Fruit fly (Drosophila melanogaster) whole organism, embryonic: ENCODE measurements around the gene scpr-A.

ENCODE experiments used
- CG11695 ChIP-seq: fragments of 200-800 bp; sonication (Bioruptor generic); IDR thresholded peaks from 3 replicates; pipeline ENCODE4 v1.3.6; 2022; ENCODE audit warnings: missing biosample characterization, missing genetic modification characterization
- CG30020 ChIP-seq: fragments of 200-800 bp; optimal IDR thresholded peaks from 2 replicates; lab custom pipeline; 2019; ENCODE audit warnings: missing biosample characterization, mild to moderate bottlenecking, missing genetic modification characterization, moderate library complexity
- CG3726 ChIP-seq: fragments of 200-800 bp; sonication (Bioruptor generic); IDR thresholded peaks from 3 replicates; pipeline ENCODE4, ENCODE4 v1.3.6; 2022; ENCODE audit warnings: missing biosample characterization, missing genetic modification characterization
- CG5953 ChIP-seq: fragments of 200-800 bp; sonication (Bioruptor generic); IDR thresholded peaks from 2 replicates; pipeline ENCODE4 v1.3.6; 2022; ENCODE audit warnings: missing biosample characterization, missing genetic modification characterization
- CG8290 ChIP-seq, 3 experiments: fragments of 200-800 bp; sonication (Bioruptor generic); optimal IDR thresholded peaks; 2 replicates each; lab custom pipeline; 2016 to 2019; ENCODE audit warnings: missing biosample characterization in 3 of 3, missing genetic modification characterization in 3 of 3, mild to moderate bottlenecking in 2 of 3, moderate library complexity in 1 of 3
- Fer1 ChIP-seq: fragments of 200-800 bp; sonication (Bioruptor generic); optimal IDR thresholded peaks from 2 replicates; lab custom pipeline; 2017; ENCODE audit warnings: missing biosample characterization, mild to moderate bottlenecking, missing genetic modification characterization
- ara ChIP-seq: fragments of 200-800 bp; sonication (Bioruptor generic); IDR thresholded peaks from 2 replicates; pipeline ENCODE4 v1.3.6; 2022; ENCODE audit warnings: missing biosample characterization, missing genetic modification characterization
- fd3F ChIP-seq: fragments of 200-800 bp; sonication (Bioruptor generic); optimal IDR thresholded peaks from 2 replicates; lab custom pipeline; 2018; ENCODE audit warnings: missing biosample characterization, mild to moderate bottlenecking, missing genetic modification characterization, moderate library complexity
- lilli ChIP-seq: fragments of 200-800 bp; sonication (Bioruptor generic); optimal IDR thresholded peaks from 3 replicates; lab custom pipeline; 2016; ENCODE audit warnings: missing biosample characterization, missing genetic modification characterization
- tio ChIP-seq: fragments of 200-800 bp; sonication (Bioruptor generic); optimal IDR thresholded peaks from 2 replicates; lab custom pipeline; 2017; ENCODE audit warnings: missing biosample characterization, missing genetic modification characterization, inconsistent platforms
- twi ChIP-seq: fragments of 200-800 bp; optimal IDR thresholded peaks from 2 replicates; lab custom pipeline; 2019; ENCODE audit warnings: missing biosample characterization, mild to moderate bottlenecking, missing genetic modification characterization, moderate library complexity

DNA sequence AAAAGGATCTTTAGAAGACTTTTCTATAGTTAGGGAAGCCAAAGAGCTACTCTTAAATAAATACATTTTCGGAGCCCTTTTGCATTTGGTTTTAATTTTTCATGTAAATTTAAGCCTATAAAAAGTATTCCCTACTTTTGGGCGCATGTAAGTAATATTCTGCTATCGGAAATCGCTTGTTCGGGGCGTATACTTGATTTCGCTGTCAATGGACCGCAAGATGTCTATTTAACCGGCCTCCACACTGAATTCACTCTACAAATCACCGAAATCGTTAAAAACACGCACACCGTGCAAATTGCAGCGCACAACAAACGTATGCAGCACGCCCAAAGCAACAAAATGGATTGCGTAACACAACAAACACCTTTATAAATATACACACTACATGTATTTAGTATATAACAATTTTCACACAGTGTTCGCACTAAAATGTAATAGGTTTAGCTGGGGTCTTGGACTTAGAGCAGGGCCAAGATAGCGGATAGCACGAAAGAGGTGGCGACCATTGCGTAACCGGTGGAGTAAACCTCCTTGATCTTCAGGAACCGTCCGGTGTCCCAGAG is 32.1 kb upstream of the scpr-A start:
- TF ChIP-seq tio (GFP tag; lab: Kevin White, UChicago) (no peak), CG3726 (GFP tag; lab: Robert Waterston, UW) (no peak), Fer1 (GFP tag; lab: Kevin White, UChicago) (no peak), CG30020 (tag; lab: Kevin White, UChicago) (no peak), CG5953 (GFP tag; lab: Robert Waterston, UW) (no peak), lilli (GFP tag; lab: Kevin White, UChicago) (no peak), twi (tag; lab: Kevin White, UChicago) (no peak), fd3F (GFP tag; lab: Kevin White, UChicago) (no peak), CG8290 (GFP tag; optimal IDR thresholded peaks at IDR 0.05; lab: Kevin White, UChicago) (no peak), CG8290 (tag; optimal IDR thresholded peaks at IDR 0.05; lab: Kevin White, UChicago) (peak in 1 of 2 experiments; percentile 8), CG11695 (GFP tag; lab: Robert Waterston, UW) (no peak), ara (GFP tag; lab: Robert Waterston, UW) (no peak)
